Worm (Caenorhabditis elegans) whole organism, mixed stage, embryonic: ENCODE measurements around the gene str-199.

ENCODE experiments used
- M03D4.4 ChIP-seq: sonication (generic microtip); optimal IDR thresholded peaks from 2 replicates; lab custom pipeline; 2017; ENCODE audit warnings: mild to moderate bottlenecking, missing genetic modification characterization, missing compliant biosample characterization
- snpc-4 ChIP-seq: fragments of 150-350 bp; optimal IDR thresholded peaks from 2 replicates; lab custom pipeline; 2014; ENCODE audit warnings: missing biosample characterization, missing genetic modification characterization
- unc-39 ChIP-seq: fragments of 150-350 bp; optimal IDR thresholded peaks from 2 replicates; lab custom pipeline; 2014; ENCODE audit warnings: missing biosample characterization, missing genetic modification characterization

ce11 chrV:17215602-17216001 lies 25.3 kb upstream of the str-199 start:
- no peak for TF ChIP-seq M03D4.4 (tag; lab: Kevin White, UChicago)
- no peak for TF ChIP-seq unc-39 (tag; lab: Kevin White, UChicago)
- no peak for TF ChIP-seq snpc-4 (tag; lab: Kevin White, UChicago)
